Worm (Caenorhabditis elegans): ENCODE results near the gene srh-274.
"Not testable (repeated sequence)": the region's sequence is repeated elsewhere in the genome, so short reads cannot be mapped to it uniquely, and the experiment has no call there.

DNA sequence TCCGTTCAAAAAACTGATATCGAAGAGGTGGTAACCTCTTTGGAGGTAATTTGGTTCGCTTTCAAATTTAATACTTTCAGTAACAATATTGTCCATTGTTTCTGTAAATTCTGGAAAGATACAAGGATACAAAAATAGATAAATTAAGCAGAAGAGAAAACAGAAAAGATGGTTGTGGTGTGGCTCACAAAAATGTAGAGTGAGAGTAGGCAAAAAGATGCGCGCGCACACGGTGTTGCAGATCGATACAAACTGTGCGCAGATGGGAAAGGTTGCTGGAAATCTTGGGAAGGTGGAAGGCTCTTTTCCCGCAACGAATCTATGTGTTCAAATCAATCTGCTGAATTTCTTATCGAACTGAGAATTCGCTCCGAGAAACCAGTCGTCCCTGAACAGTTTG, 41.7 kb downstream of the srh-274 start, which contains the start of gene btb-11:
- TF ChIP-seq nhr-237, peb-1, alr-1, nhr-77, elt-3, snpc-4, nhr-12 (tag; optimal IDR thresholded peaks at IDR 0.05): not testable (repeated sequence)
